Worm (Caenorhabditis elegans) whole organism, dauer: ENCODE data around the gene dpy-11.

Source experiments
- unc-62 ChIP-seq: sonication (generic microtip); optimal IDR thresholded peaks from 2 replicates; lab custom pipeline; 2017; ENCODE audit warnings: missing biosample characterization, missing genetic modification reagents, missing genetic modification characterization

Gene dpy-11

ce11 chrV:6504131-6504827 lies 10.8 kb downstream of the dpy-11 start, which contains the start of gene moc-2:
Gene moc-2, minus strand, starts transcription at chrV:6504181.
- TF ChIP-seq unc-62 (GFP tag; lab: Kevin White, UChicago), result no peak

ce11 chrV:6503158-6503557 lies 11.9 kb downstream of the dpy-11 start:
- TF ChIP-seq unc-62 (GFP tag; lab: Kevin White, UChicago), result no peak

- TF ChIP-seq unc-62 (GFP tag; lab: Kevin White, UChicago), result no peak
Measured at ce11 chrV:6498903-6499302, 16.1 kb downstream of the dpy-11 start, which contains the start of gene W01A11.1. Gene W01A11.1, plus strand, starts transcription at chrV:6499224.

ce11 chrV:6498441-6498840 lies 16.6 kb downstream of the dpy-11 start:
- no peak for TF ChIP-seq unc-62 (GFP tag; lab: Kevin White, UChicago)

- TF ChIP-seq unc-62 (GFP tag; lab: Kevin White, UChicago), result no peak
Measured at ce11 chrV:6496611-6497158, 18.4 kb downstream of the dpy-11 start, which contains the start of gene dgtr-1. Gene dgtr-1, plus strand, starts transcription at chrV:6497108.

ce11 chrV:6495353-6495752 lies 19.7 kb downstream of the dpy-11 start:
- TF ChIP-seq unc-62 (GFP tag; lab: Kevin White, UChicago), result no peak

DNA sequence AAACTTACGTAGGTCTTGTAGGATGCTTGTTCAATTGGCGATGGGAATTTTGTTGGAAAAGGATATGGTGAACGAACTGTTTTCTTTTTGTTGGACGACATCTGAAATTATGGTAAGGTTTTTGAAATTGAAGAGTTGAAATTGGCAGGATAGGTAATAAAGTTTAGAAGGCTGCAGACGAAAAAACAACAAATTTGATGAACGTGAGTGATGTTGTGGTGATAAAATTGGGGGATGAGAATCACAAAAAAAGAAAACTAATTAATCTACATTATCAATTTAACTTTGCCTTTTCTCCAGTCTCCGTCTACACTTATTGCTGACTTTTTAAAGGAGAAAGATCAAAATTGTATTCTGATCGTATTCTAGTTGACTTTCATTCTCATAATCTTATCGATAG lies 21.2 kb downstream of the dpy-11 start, which contains the start of gene cpt-6:
TSS of gene cpt-6 (minus strand) at position 101 of the 400 bp plus-strand sequence.
- no peak for TF ChIP-seq unc-62 (GFP tag; lab: Kevin White, UChicago)

DNA sequence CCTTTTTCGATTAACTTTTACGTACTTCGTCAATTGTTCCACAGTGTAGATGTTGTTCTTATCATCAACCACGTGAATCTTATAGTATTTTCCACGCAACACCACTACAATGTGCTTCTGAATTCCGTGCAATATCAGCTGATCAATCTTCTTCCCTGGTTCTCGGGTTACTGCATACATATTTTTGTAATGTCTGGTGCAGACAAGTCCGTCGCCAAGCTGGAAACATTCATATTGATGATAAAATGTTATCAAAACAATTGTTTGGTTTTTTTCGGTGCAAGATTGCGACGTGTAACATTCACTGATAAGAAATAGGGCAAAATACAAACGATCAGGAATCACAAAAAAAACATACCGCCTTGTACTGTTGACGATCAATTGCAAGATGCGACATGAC lies 22.5 kb downstream of the dpy-11 start:
- TF ChIP-seq unc-62 (GFP tag; lab: Kevin White, UChicago), result no peak

- TF ChIP-seq unc-62 (GFP tag; lab: Kevin White, UChicago), result no peak
Measured at ce11 chrV:6488849-6489248, 26.2 kb downstream of the dpy-11 start, which contains the start of gene lec-10. Gene lec-10, minus strand, starts transcription at chrV:6489120.

- TF ChIP-seq unc-62 (GFP tag; lab: Kevin White, UChicago), result no peak
Measured at ce11 chrV:6487878-6488277, 27.2 kb downstream of the dpy-11 start.

DNA sequence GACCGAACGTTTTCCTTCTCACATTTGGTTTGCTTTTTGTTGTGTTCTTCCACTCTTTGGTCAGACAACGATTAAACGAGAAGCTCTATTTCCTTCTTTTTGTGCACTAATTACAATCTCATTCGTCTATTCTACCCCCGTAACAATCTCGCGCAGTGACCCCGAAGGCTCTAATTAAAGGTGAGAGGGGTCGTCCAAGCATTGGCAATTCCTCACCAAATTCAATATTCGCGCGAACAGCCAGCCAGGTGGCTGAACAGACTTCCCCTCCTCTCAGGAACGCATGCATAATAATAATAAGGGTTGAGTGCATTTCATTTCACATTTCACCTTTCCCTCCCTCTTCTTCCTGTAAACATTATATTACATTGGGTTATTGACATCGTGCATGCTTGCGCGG lies 29.9 kb downstream of the dpy-11 start:
- no peak for TF ChIP-seq unc-62 (GFP tag; lab: Kevin White, UChicago)

- no peak for TF ChIP-seq unc-62 (GFP tag; lab: Kevin White, UChicago)
Measured at ce11 chrV:6476026-6476425, 39.0 kb downstream of the dpy-11 start.

DNA sequence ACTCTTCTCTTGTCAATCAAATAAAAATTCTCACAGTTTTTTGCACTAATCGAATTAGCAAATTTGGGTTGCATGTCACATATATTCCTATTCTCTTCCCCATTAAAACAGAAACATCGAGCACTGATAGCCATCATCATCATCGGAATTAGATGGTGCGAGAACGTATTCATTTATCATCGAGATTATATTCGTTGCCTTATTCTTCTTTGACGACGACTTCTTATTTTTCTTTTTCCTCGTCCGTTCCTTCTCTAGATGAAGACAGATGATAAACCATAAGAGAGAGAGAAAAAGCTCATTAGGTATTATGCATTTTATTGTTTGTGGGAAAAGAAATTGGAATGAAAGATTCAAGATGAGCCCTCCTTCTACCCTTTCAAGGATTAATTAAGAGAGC lies 43.8 kb downstream of the dpy-11 start:
- no peak for TF ChIP-seq unc-62 (GFP tag; lab: Kevin White, UChicago)

ce11 chrV:6467676-6468075 lies 47.4 kb downstream of the dpy-11 start:
- no peak for TF ChIP-seq unc-62 (GFP tag; lab: Kevin White, UChicago)

ce11 chrV:6464765-6465164 lies 50.3 kb downstream of the dpy-11 start, which contains the start of gene unc-83:
Gene unc-83, plus strand, starts transcription at chrV:6465065.
- no peak for TF ChIP-seq unc-62 (GFP tag; lab: Kevin White, UChicago)

DNA sequence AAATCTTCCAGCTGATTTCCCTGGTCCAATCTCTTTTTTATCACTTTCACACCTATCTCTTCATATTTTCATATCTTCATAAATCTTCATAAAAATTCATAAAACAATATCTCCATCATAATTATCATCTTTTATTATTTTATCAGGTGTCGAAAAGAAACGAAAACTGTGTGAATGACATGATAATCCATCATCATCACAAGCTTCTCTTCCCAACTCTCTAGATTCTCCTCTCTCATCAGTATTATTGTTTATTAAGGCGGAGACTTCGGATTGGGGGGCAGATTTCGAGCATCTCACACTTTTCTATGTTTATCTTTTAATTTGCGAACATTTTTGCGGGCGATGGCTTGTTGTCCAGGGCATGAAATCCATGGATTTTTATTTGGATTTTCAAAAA lies 50.8 kb downstream of the dpy-11 start:
- TF ChIP-seq unc-62 (GFP tag; lab: Kevin White, UChicago), result no peak

ce11 chrV:6462606-6463005 lies 52.4 kb downstream of the dpy-11 start:
- TF ChIP-seq unc-62 (GFP tag; lab: Kevin White, UChicago), result no peak
